4 worm cellular contexts compared by ENCODE assay signal in genomic region chrX:13858693-13859092, ce11.
TF ChIP-seq lines count a peak whose summit lies in the region.

Gene M03B6.4, plus strand, starts transcription at chrX:13858841.

TF ChIP-seq in whole organism, L2 larva, 48 proteins besides CTCF, POLR2A, EP300 and RAD21:
- peak; percentile 44 for TF ChIP-seq nhr-129 (tag; optimal IDR thresholded peaks at IDR 0.05; lab: Kevin White, UChicago)
- no peak for TF ChIP-seq elt-3 (tag; optimal IDR thresholded peaks at IDR 0.05; lab: Kevin White, UChicago)
- TF ChIP-seq crh-2 (tag; optimal IDR thresholded peaks at IDR 0.05; lab: Kevin White, UChicago), result no peak
- no peak for TF ChIP-seq R02D3.7 (tag; optimal IDR thresholded peaks at IDR 0.05; lab: Kevin White, UChicago)

TF ChIP-seq in whole organism, L4 larva, 104 proteins besides CTCF, POLR2A, EP300 and RAD21:
- TF ChIP-seq T26A8.4 (GFP tag; IDR thresholded peaks at IDR 0.05; lab: Robert Waterston, UW) (no peak), madf-9 (GFP tag; conservative IDR thresholded peaks at IDR 0.05; lab: Robert Waterston, UW) (no peak), ceh-28 (tag; optimal IDR thresholded peaks at IDR 0.05; lab: Kevin White, UChicago) (no peak), pqm-1 (tag; optimal IDR thresholded peaks at IDR 0.05; lab: Kevin White, UChicago) (peak; percentile 27), nhr-28 (tag; optimal IDR thresholded peaks at IDR 0.05; lab: Kevin White, UChicago) (peak; percentile 23), zfp-2 (tag; optimal IDR thresholded peaks at IDR 0.05; lab: Kevin White, UChicago) (no peak), spr-1 (tag; optimal IDR thresholded peaks at IDR 0.05; lab: Kevin White, UChicago) (no peak), aha-1 (tag; lab: Kevin White, UChicago) (peak; percentile 30), ces-1 (GFP tag; optimal IDR thresholded peaks at IDR 0.05; lab: Kevin White, UChicago) (no peak), ZK337.2 (GFP tag; IDR thresholded peaks at IDR 0.05; lab: Robert Waterston, UW) (no peak), nhr-48 (tag; optimal IDR thresholded peaks at IDR 0.05; lab: Kevin White, UChicago) (no peak)

TF ChIP-seq in whole organism, mixed stage, embryonic, 35 proteins besides CTCF, POLR2A, EP300 and RAD21:
- peak; percentile 93 for TF ChIP-seq zip-8 (tag; optimal IDR thresholded peaks at IDR 0.05; lab: Kevin White, UChicago)
- TF ChIP-seq cnd-1 (tag; optimal IDR thresholded peaks at IDR 0.05; lab: Kevin White, UChicago), result peak; percentile 10
- TF ChIP-seq nhr-2 (tag; optimal IDR thresholded peaks at IDR 0.05; lab: Kevin White, UChicago), result peak; percentile 33
- TF ChIP-seq ceh-39 (tag; optimal IDR thresholded peaks at IDR 0.05; lab: Kevin White, UChicago), result peak; percentile 82
- no peak for TF ChIP-seq lin-13 (tag; optimal IDR thresholded peaks at IDR 0.05; lab: Kevin White, UChicago)

TF ChIP-seq in whole organism, young adult, 124 proteins besides CTCF, POLR2A, EP300 and RAD21:
- TF ChIP-seq nhr-80 (tag; optimal IDR thresholded peaks at IDR 0.05; lab: Kevin White, UChicago) (peak; percentile 23), aptf-2 (GFP tag; conservative IDR thresholded peaks at IDR 0.05; lab: Robert Waterston, UW) (no peak)
TF ChIP-seq in whole organism, young adult: peak in this region for 1.
